Worm (Caenorhabditis elegans) whole organism, late embryonic: Measurements from ENCODE around the gene C25H3.11.

Source experiments
- C08G9.2 ChIP-seq: sonication (generic microtip); optimal IDR thresholded peaks from 2 replicates; lab custom pipeline; 2016; ENCODE audit warnings: mild to moderate bottlenecking, missing genetic modification characterization, moderate library complexity, missing compliant biosample characterization
- C38D4.7 ChIP-seq: fragments of 200-800 bp; sonication (Bioruptor generic); optimal IDR thresholded peaks from 2 replicates; lab custom pipeline; 2018; ENCODE audit warnings: mild to moderate bottlenecking, missing genetic modification characterization, moderate library complexity, missing compliant biosample characterization
- K09A11.1 ChIP-seq: sonication (generic microtip); optimal IDR thresholded peaks from 2 replicates; lab custom pipeline; 2017; ENCODE audit warnings: antibody characterized with exemption, mild to moderate bottlenecking, missing genetic modification characterization, missing compliant biosample characterization; ENCODE audit not compliant: insufficient read depth
- ahr-1 ChIP-seq: sonication (generic microtip); optimal IDR thresholded peaks from 2 replicates; lab custom pipeline; 2016; ENCODE audit warnings: missing genetic modification characterization, missing compliant biosample characterization
- ceh-30 ChIP-seq: fragments of 150-350 bp; optimal IDR thresholded peaks from 2 replicates; lab custom pipeline; 2014; ENCODE audit warnings: missing biosample characterization, missing genetic modification characterization
- ceh-45 ChIP-seq: fragments of 200-800 bp; sonication (Bioruptor generic); IDR thresholded peaks from 2 replicates; pipeline ENCODE4 v1.3.6; 2022; ENCODE audit warnings: missing genetic modification reagents, missing genetic modification characterization, missing compliant biosample characterization
- ceh-6 ChIP-seq: fragments of 200-800 bp; sonication (Bioruptor generic); optimal IDR thresholded peaks from 2 replicates; lab custom pipeline; 2018; ENCODE audit warnings: mild to moderate bottlenecking, missing genetic modification characterization, missing compliant biosample characterization
- che-1 ChIP-seq: sonication (generic microtip); optimal IDR thresholded peaks from 2 replicates; lab custom pipeline; 2016; ENCODE audit warnings: mild to moderate bottlenecking, missing genetic modification characterization, missing compliant biosample characterization
- elt-2 ChIP-seq: sonication (generic microtip); optimal IDR thresholded peaks from 2 replicates; lab custom pipeline; 2016; ENCODE audit warnings: missing genetic modification reagents, missing genetic modification characterization, missing compliant biosample characterization
- elt-4 ChIP-seq: sonication (generic microtip); optimal IDR thresholded peaks from 2 replicates; lab custom pipeline; 2016; ENCODE audit warnings: missing genetic modification characterization, missing compliant biosample characterization
- eyg-1 ChIP-seq: sonication (generic microtip); optimal IDR thresholded peaks from 2 replicates; lab custom pipeline; 2016; ENCODE audit warnings: missing genotype, missing genetic modification characterization, missing compliant biosample characterization
- fkh-10 ChIP-seq: fragments of 150-350 bp; optimal IDR thresholded peaks from 2 replicates; lab custom pipeline; 2014; ENCODE audit warnings: missing biosample characterization, missing genetic modification reagents, missing genetic modification characterization
- fkh-6 ChIP-seq: sonication (generic microtip); optimal IDR thresholded peaks from 2 replicates; lab custom pipeline; 2016; ENCODE audit warnings: missing genetic modification characterization, missing compliant biosample characterization
- hlh-30 ChIP-seq: sonication (generic microtip); optimal IDR thresholded peaks from 2 replicates; lab custom pipeline; 2017; ENCODE audit warnings: antibody characterized with exemption, missing genetic modification characterization, missing compliant biosample characterization; ENCODE audit not compliant: insufficient read depth
- hlh-8 ChIP-seq: sonication (generic microtip); optimal IDR thresholded peaks from 2 replicates; lab custom pipeline; 2016; ENCODE audit warnings: missing genotype, missing genetic modification characterization, missing compliant biosample characterization
- lim-6 ChIP-seq: sonication (generic microtip); optimal IDR thresholded peaks from 2 replicates; lab custom pipeline; 2016; ENCODE audit warnings: missing genetic modification characterization, missing compliant biosample characterization
- lin-11 ChIP-seq: fragments of 200-800 bp; sonication (Bioruptor generic); optimal IDR thresholded peaks from 2 replicates; lab custom pipeline; 2018; ENCODE audit warnings: mild to moderate bottlenecking, missing genetic modification characterization, missing compliant biosample characterization
- madf-2 ChIP-seq: sonication (generic microtip); optimal IDR thresholded peaks from 2 replicates; lab custom pipeline; 2017; ENCODE audit warnings: missing genetic modification characterization, missing compliant biosample characterization
- nhr-11 ChIP-seq: fragments of 150-350 bp; optimal IDR thresholded peaks from 2 replicates; lab custom pipeline; 2014; ENCODE audit warnings: missing biosample characterization, missing genetic modification characterization
- npax-4 ChIP-seq: sonication (generic microtip); optimal IDR thresholded peaks from 2 replicates; lab custom pipeline; 2016; ENCODE audit warnings: missing genetic modification characterization, missing compliant biosample characterization
- odd-2 ChIP-seq: sonication (generic microtip); optimal IDR thresholded peaks from 2 replicates; lab custom pipeline; 2017; ENCODE audit warnings: antibody characterized with exemption, mild to moderate bottlenecking, missing genetic modification characterization, missing compliant biosample characterization
- pat-9 ChIP-seq: fragments of 200-800 bp; sonication (Bioruptor generic); optimal IDR thresholded peaks from 2 replicates; lab custom pipeline; 2018; ENCODE audit warnings: mild to moderate bottlenecking, missing genetic modification characterization, moderate library complexity, missing compliant biosample characterization
- pax-1 ChIP-seq: fragments of 150-350 bp; optimal IDR thresholded peaks from 2 replicates; lab custom pipeline; 2014; ENCODE audit warnings: missing biosample characterization, missing genetic modification characterization
- pha-2 ChIP-seq: sonication (generic microtip); optimal IDR thresholded peaks from 2 replicates; lab custom pipeline; 2017; ENCODE audit warnings: mild to moderate bottlenecking, missing genetic modification characterization, missing compliant biosample characterization
- pha-4 ChIP-seq: fragments of 150-350 bp; optimal IDR thresholded peaks from 2 replicates; lab custom pipeline; 2018; ENCODE audit warnings: missing biosample characterization, missing genetic modification reagents, missing genetic modification characterization
- pqm-1 ChIP-seq: sonication (generic microtip); optimal IDR thresholded peaks from 2 replicates; lab custom pipeline; 2016; ENCODE audit warnings: missing genetic modification characterization, missing compliant biosample characterization
- sdc-2 ChIP-seq: sonication (generic microtip); optimal IDR thresholded peaks from 2 replicates; lab custom pipeline; 2016; ENCODE audit warnings: missing genotype, missing genetic modification characterization, missing compliant biosample characterization
- sox-4 ChIP-seq: sonication (generic microtip); optimal IDR thresholded peaks from 2 replicates; lab custom pipeline; 2017; ENCODE audit warnings: mild to moderate bottlenecking, missing genetic modification characterization, inconsistent platforms, missing compliant biosample characterization
- tbx-2 ChIP-seq: sonication (generic microtip); optimal IDR thresholded peaks from 2 replicates; lab custom pipeline; 2016; ENCODE audit warnings: missing genetic modification characterization, missing compliant biosample characterization
- ttx-3 ChIP-seq: sonication (generic microtip); optimal IDR thresholded peaks from 2 replicates; lab custom pipeline; 2016; ENCODE audit warnings: missing genetic modification reagents, missing genetic modification characterization, missing compliant biosample characterization
- zip-5 ChIP-seq: sonication (generic microtip); optimal IDR thresholded peaks from 2 replicates; lab custom pipeline; 2016; ENCODE audit warnings: missing genetic modification characterization, missing compliant biosample characterization
- ztf-16 ChIP-seq: sonication (generic microtip); optimal IDR thresholded peaks from 2 replicates; lab custom pipeline; 2017; ENCODE audit warnings: missing genetic modification characterization, missing compliant biosample characterization

The C25H3.11 gene

DNA sequence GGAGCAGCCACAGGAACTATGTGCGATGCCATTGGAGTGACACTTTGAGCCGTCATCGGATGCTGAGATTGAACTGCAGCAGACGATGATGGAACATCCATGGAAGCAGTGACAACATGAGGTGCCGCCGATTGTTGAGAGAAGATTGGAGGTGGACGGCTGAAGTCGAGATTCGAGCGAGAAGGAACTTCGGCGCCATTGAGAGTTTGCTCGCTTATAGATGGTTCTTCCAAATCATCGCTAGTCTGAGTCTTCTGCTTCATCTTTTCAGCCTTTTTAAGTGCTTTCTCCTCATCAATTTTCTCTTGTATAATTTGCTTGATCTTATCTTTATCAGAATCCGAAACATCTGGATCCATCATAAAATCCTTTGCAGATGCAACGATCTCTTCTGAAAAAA is 46.7 kb downstream of the C25H3.11 start:
- TF ChIP-seq sox-4 (tag; lab: Kevin White, UChicago) (no peak), C08G9.2 (tag; lab: Kevin White, UChicago) (no peak), pqm-1 (no peak), pat-9 (tag; lab: Kevin White, UChicago) (no peak), che-1 (no peak), pha-4 (tag; lab: Kevin White, UChicago) (no peak), fkh-6 (tag; lab: Kevin White, UChicago) (no peak), zip-5 (tag; lab: Kevin White, UChicago) (no peak)

DNA sequence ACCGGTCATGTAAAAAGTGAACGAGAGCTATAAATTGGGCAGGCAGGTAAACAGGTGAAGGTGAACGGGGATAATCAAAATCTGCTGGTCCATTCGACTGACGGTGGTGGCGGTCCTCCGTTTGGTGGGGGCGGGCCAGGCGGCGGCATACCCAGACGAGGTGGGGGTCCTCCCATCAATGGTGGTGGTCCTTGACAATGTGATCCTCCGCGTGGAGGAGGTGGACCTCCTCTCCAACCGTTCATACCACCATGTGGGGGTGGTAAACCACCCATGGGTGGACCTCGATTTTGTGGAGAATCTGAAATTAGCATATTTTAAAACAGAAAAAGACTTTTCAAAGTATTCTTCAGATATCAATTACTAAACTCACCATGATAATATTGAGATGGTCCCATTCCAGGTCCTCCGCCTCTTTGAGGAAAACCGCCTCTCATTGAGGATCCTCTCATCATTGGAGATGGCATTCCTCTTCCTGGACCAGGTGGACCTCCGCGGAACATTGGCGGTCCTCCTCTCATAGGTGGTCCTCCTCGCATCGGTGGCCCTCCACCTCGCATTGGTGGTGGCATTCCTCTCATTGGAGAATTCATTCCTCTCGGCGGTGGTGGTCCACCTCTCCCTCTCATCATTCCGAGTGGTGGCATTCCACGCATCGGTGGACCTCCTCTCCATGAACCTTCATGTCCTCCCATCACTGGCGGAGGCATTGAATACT is 48.3 kb downstream of the C25H3.11 start:
- TF ChIP-seq ceh-6 (GFP tag; lab: Kevin White, UChicago), result no peak
- TF ChIP-seq hlh-8 (tag; lab: Kevin White, UChicago), result no peak
- peak; percentile 41 for TF ChIP-seq elt-4
- no peak for TF ChIP-seq tbx-2 (tag; lab: Kevin White, UChicago)
- no peak for TF ChIP-seq ahr-1 (tag; lab: Kevin White, UChicago)
- no peak for TF ChIP-seq elt-2
- no peak for TF ChIP-seq ceh-30 (tag; lab: Kevin White, UChicago)
- TF ChIP-seq ceh-45 (GFP tag; lab: Robert Waterston, UW), result no peak

DNA sequence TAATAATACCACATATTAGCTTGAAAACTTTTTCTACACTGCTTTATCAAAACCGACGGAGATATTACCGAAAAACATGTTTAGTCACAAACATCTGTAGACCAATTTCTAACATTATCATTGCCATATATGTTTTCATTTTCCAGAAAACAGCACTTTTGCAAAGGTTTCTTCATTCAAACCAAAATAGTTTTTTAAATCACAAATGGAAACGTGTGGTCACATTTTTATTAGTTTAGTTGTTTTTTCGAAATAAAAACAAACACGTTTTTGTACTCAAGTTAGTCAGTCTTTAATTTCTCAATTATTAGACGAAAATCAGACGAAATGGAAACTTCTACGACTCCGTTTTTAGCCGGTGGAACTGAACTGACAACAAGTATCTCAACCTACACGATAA is 50.8 kb downstream of the C25H3.11 start, which contains the start of gene F59E12.3:
Gene F59E12.3, plus strand, starts transcription at position 301 of the 400 bp plus-strand sequence.
- TF ChIP-seq ttx-3, result no peak
- no peak for TF ChIP-seq pax-1 (tag; lab: Kevin White, UChicago)

DNA sequence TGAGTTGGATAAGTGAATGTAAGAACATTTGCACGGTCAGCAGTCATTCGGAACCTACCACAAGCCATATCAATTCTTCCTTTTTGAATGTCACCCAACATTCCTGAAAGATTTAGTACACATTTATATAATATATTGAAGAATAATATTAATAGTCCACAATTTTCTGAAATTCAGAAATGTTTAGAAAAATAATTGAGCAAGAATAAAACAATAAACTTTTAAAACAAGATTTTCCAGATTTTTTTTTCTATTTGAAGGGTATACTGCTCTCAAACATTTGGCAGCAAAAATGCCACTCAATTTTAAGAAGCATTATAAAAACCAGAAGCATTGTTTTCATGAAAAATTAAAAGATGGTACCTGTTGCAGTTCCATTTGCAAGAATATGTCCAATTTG is 52.0 kb downstream of the C25H3.11 start, which contains the start of gene F59E12.8:
Gene F59E12.8, minus strand, starts transcription at position 101 of the 400 bp plus-strand sequence.
- no peak for TF ChIP-seq pha-4 (tag; lab: Kevin White, UChicago)
- TF ChIP-seq ttx-3, result no peak

DNA sequence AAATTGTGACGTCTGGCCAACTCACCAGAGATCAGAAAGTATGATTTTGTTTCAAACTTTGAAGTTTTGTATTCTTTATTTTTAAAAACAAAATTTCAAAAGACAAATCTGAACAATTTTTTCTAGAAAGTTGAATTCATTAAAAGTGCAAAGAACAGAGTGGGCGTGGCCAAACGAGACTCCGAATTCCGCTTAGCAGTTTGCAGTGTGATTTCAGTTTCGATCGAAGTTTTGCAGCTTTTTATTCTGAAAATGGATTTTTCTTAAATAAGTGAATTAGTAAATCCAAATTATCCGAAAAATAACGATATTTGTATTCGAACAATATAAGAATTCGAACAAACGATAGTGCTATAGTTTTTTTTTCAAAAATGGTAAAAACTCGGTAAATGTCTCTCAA is 55.4 kb downstream of the C25H3.11 start:
- TF ChIP-seq eyg-1 (tag; lab: Kevin White, UChicago) (no peak), nhr-11 (tag; lab: Kevin White, UChicago) (no peak), madf-2 (tag; lab: Kevin White, UChicago) (no peak), pqm-1 (no peak), C38D4.7 (GFP tag; lab: Kevin White, UChicago) (no peak), lim-6 (tag; lab: Kevin White, UChicago) (no peak), pax-1 (tag; lab: Kevin White, UChicago) (no peak), tbx-2 (tag; lab: Kevin White, UChicago) (no peak), elt-2 (no peak), sox-4 (tag; lab: Kevin White, UChicago) (no peak), sdc-2 (tag; lab: Kevin White, UChicago) (no peak), hlh-30 (no peak), K09A11.1 (tag; lab: Kevin White, UChicago) (no peak), fkh-10 (GFP tag; lab: Kevin White, UChicago) (no peak), odd-2 (tag; lab: Kevin White, UChicago) (no peak), lin-11 (no peak), pha-2 (tag; lab: Kevin White, UChicago) (no peak), npax-4 (tag; lab: Kevin White, UChicago) (no peak), ztf-16 (tag; lab: Kevin White, UChicago) (no peak), pha-4 (tag; lab: Kevin White, UChicago) (no peak)
